Worm (Caenorhabditis elegans): ENCODE results near the gene dhs-7.

ce11 chrII:7232517-7232916 is 24.3 kb upstream of the dhs-7 start, which contains the start of gene ctsa-3.1:
- TF ChIP-seq ztf-23 (GFP tag; IDR thresholded peaks at IDR 0.05), result no peak
- TF ChIP-seq tab-1 (GFP tag; IDR thresholded peaks at IDR 0.05), result no peak
- no peak for TF ChIP-seq cog-1 (tag; optimal IDR thresholded peaks at IDR 0.05)
- no peak for TF ChIP-seq flt-1 (GFP tag; IDR thresholded peaks at IDR 0.05)
- no peak for TF ChIP-seq klf-2 (GFP tag; conservative IDR thresholded peaks at IDR 0.05)
